Fruit fly (Drosophila melanogaster) whole organism, embryonic: ENCODE measurements around the gene CG13924.

ENCODE experiments used
- Asciz ChIP-seq: fragments of 200-800 bp; sonication (Bioruptor generic); optimal IDR thresholded peaks from 2 replicates; lab custom pipeline; 2017; ENCODE audit warnings: missing biosample characterization, mild to moderate bottlenecking, missing genetic modification characterization, missing genetic modification reagents
- CG10274 ChIP-seq: fragments of 200-800 bp; sonication (Bioruptor generic); optimal IDR thresholded peaks from 3 replicates; lab custom pipeline; 2017; ENCODE audit warnings: missing biosample characterization, mild to moderate bottlenecking, missing genetic modification characterization
- CG11696 ChIP-seq: fragments of 200-800 bp; sonication (Bioruptor generic); IDR thresholded peaks from 2 replicates; pipeline ENCODE4 v1.3.6; 2022; ENCODE audit warnings: missing biosample characterization, missing genetic modification characterization
- CG12219 ChIP-seq: fragments of 200-800 bp; sonication (Bioruptor generic); optimal IDR thresholded peaks from 3 replicates; lab custom pipeline; 2018; ENCODE audit warnings: missing biosample characterization, mild to moderate bottlenecking, missing genetic modification characterization
- CG1233 ChIP-seq: fragments of 200-800 bp; sonication (Bioruptor generic); optimal IDR thresholded peaks from 4 replicates; lab custom pipeline; 2018; ENCODE audit warnings: missing biosample characterization, mild to moderate bottlenecking, missing genetic modification characterization
- CG13775 ChIP-seq: fragments of 200-800 bp; sonication (Bioruptor generic); optimal IDR thresholded peaks from 3 replicates; lab custom pipeline; 2017; ENCODE audit warnings: missing biosample characterization, mild to moderate bottlenecking, missing genetic modification characterization
- CG14860 ChIP-seq: fragments of 200-800 bp; sonication (Bioruptor generic); IDR thresholded peaks from 3 replicates; pipeline ENCODE4 v1.3.6; 2022; ENCODE audit warnings: missing biosample characterization, missing genetic modification characterization; ENCODE audit not compliant: partially characterized antibody
- CG16815 ChIP-seq: fragments of 200-800 bp; sonication (Bioruptor generic); optimal IDR thresholded peaks from 3 replicates; lab custom pipeline; 2017; ENCODE audit warnings: missing biosample characterization, mild to moderate bottlenecking, missing genetic modification characterization
- CG18764 ChIP-seq: fragments of 200-800 bp; sonication (Bioruptor generic); optimal IDR thresholded peaks from 3 replicates; lab custom pipeline; 2016; ENCODE audit warnings: missing biosample characterization, missing genetic modification characterization
- CG31224 ChIP-seq: fragments of 200-800 bp; sonication (Bioruptor generic); IDR thresholded peaks from 2 replicates; pipeline ENCODE4 v1.3.6; 2022; ENCODE audit warnings: missing biosample characterization, missing genetic modification characterization
- CG32772 ChIP-seq: fragments of 200-800 bp; sonication (Bioruptor generic); IDR thresholded peaks from 2 replicates; pipeline ENCODE4 v1.3.6; 2022; ENCODE audit warnings: missing biosample characterization, missing genetic modification characterization
- CG3281 ChIP-seq: fragments of 200-800 bp; sonication (Bioruptor generic); optimal IDR thresholded peaks from 3 replicates; lab custom pipeline; 2017; ENCODE audit warnings: missing biosample characterization, mild to moderate bottlenecking, missing genetic modification characterization
- CG6175 ChIP-seq: fragments of 200-800 bp; sonication (Bioruptor generic); IDR thresholded peaks from 3 replicates; pipeline ENCODE4 v1.3.6; 2022; ENCODE audit warnings: missing biosample characterization, missing genetic modification characterization
- CG6272 ChIP-seq: fragments of 200-800 bp; sonication (Bioruptor generic); IDR thresholded peaks from 2 replicates; pipeline ENCODE4 v1.3.6; 2022; ENCODE audit warnings: missing biosample characterization, missing genetic modification characterization
- CG6813 ChIP-seq: fragments of 200-800 bp; sonication (Bioruptor generic); optimal IDR thresholded peaks from 2 replicates; lab custom pipeline; 2017; ENCODE audit warnings: missing biosample characterization, missing genetic modification characterization, mild to moderate bottlenecking, moderate library complexity, missing genetic modification reagents
- CG6854 ChIP-seq: fragments of 200-800 bp; sonication (Bioruptor generic); optimal IDR thresholded peaks from 3 replicates; lab custom pipeline; 2017; ENCODE audit warnings: missing biosample characterization, mild to moderate bottlenecking, missing genetic modification characterization
- CG7271 ChIP-seq: fragments of 200-800 bp; sonication (Bioruptor generic); optimal IDR thresholded peaks from 2 replicates; lab custom pipeline; 2018; ENCODE audit warnings: missing biosample characterization, mild to moderate bottlenecking, missing genetic modification characterization, moderate library complexity
- CG7357 ChIP-seq: fragments of 200-800 bp; sonication (Bioruptor generic); IDR thresholded peaks from 3 replicates; pipeline ENCODE4 v1.3.6; 2022; ENCODE audit warnings: missing biosample characterization, missing genetic modification characterization
- CG7839 ChIP-seq: fragments of 200-800 bp; sonication (Bioruptor generic); optimal IDR thresholded peaks from 3 replicates; lab custom pipeline; 2018; ENCODE audit warnings: missing biosample characterization, mild to moderate bottlenecking, missing genetic modification characterization, moderate library complexity
- CG9437 ChIP-seq: fragments of 200-800 bp; sonication (Bioruptor generic); optimal IDR thresholded peaks from 2 replicates; lab custom pipeline; 2018; ENCODE audit warnings: missing biosample characterization, mild to moderate bottlenecking, missing genetic modification characterization
- CG9876 ChIP-seq: fragments of 200-800 bp; sonication (Bioruptor generic); optimal IDR thresholded peaks from 2 replicates; lab custom pipeline; 2016; ENCODE audit warnings: missing biosample characterization, missing genetic modification characterization
- Dbx ChIP-seq: fragments of 200-800 bp; sonication (Bioruptor generic); IDR thresholded peaks from 3 replicates; pipeline ENCODE4 v1.3.6; 2022; ENCODE audit warnings: missing biosample characterization, missing genetic modification characterization
- Dll ChIP-seq: fragments of 200-800 bp; sonication (Bioruptor generic); IDR thresholded peaks from 4 replicates; pipeline ENCODE4 v1.3.6; 2022; ENCODE audit warnings: missing biosample characterization, missing genetic modification characterization; ENCODE audit not compliant: partially characterized antibody
- E2f1 ChIP-seq: fragments of 200-800 bp; sonication (Bioruptor generic); IDR thresholded peaks from 2 replicates; pipeline ENCODE4 v1.3.6; 2022; ENCODE audit warnings: missing biosample characterization, missing genetic modification characterization
- E2f2 ChIP-seq: fragments of 200-800 bp; sonication (Bioruptor generic); IDR thresholded peaks from 2 replicates; pipeline ENCODE4 v1.3.6; 2022; ENCODE audit warnings: missing biosample characterization, missing genetic modification characterization
- ERR ChIP-seq: fragments of 200-800 bp; sonication (Bioruptor generic); optimal IDR thresholded peaks from 2 replicates; lab custom pipeline; 2016; ENCODE audit warnings: missing biosample characterization, missing genetic modification characterization
- GATAe ChIP-seq: fragments of 200-800 bp; sonication (Bioruptor generic); conservative IDR thresholded peaks from 2 replicates; pipeline ENCODE4 v1.3.6; 2022; ENCODE audit warnings: missing biosample characterization, missing genetic modification characterization
- Hr39 ChIP-seq: fragments of >200 bp; optimal IDR thresholded peaks from 2 replicates; lab custom pipeline; 2017
- Mad ChIP-seq: fragments of 200-800 bp; sonication (Bioruptor generic); optimal IDR thresholded peaks from 2 replicates; lab custom pipeline; 2016; ENCODE audit warnings: missing biosample characterization, missing genetic modification characterization
- Oli ChIP-seq: fragments of 200-800 bp; sonication (Bioruptor generic); optimal IDR thresholded peaks from 2 replicates; lab custom pipeline; 2018; ENCODE audit warnings: missing biosample characterization, mild to moderate bottlenecking, missing genetic modification characterization, moderate library complexity
- Ptx1 ChIP-seq: fragments of 200-800 bp; sonication (Bioruptor generic); IDR thresholded peaks from 2 replicates; pipeline ENCODE4 v1.3.6; 2022; ENCODE audit warnings: missing biosample characterization, missing genetic modification characterization
- Rx ChIP-seq: fragments of 200-800 bp; sonication (Bioruptor generic); IDR thresholded peaks from 2 replicates; pipeline ENCODE4 v1.3.6; 2022; ENCODE audit warnings: missing biosample characterization, missing genetic modification characterization
- Spps ChIP-seq: fragments of 200-800 bp; sonication (Bioruptor generic); optimal IDR thresholded peaks from 2 replicates; lab custom pipeline; 2018; ENCODE audit warnings: missing biosample characterization, mild to moderate bottlenecking, missing genetic modification characterization
- Sry-β ChIP-seq: fragments of 200-800 bp; sonication (Bioruptor generic); optimal IDR thresholded peaks from 2 replicates; lab custom pipeline; 2018; ENCODE audit warnings: missing biosample characterization, mild to moderate bottlenecking, missing genetic modification characterization, moderate library complexity
- Tbp ChIP-seq: fragments of >200 bp; optimal IDR thresholded peaks from 2 replicates; lab custom pipeline; 2018; ENCODE audit warnings: missing biosample characterization, missing genetic modification characterization
- bigmax ChIP-seq: fragments of 200-800 bp; sonication (Bioruptor generic); optimal IDR thresholded peaks from 2 replicates; lab custom pipeline; 2018; ENCODE audit warnings: missing biosample characterization, mild to moderate bottlenecking, missing genetic modification characterization
- bsh ChIP-seq, 2 experiments: fragments of 200-800 bp; sonication (Bioruptor generic); optimal IDR thresholded peaks; 2 replicates each; lab custom pipeline; 2017 to 2018; ENCODE audit warnings: mild to moderate bottlenecking in 2 of 2, missing biosample characterization in 2 of 2, missing genetic modification characterization in 2 of 2, moderate library complexity in 1 of 2
- cas ChIP-seq: fragments of 200-800 bp; sonication (Bioruptor generic); IDR thresholded peaks from 2 replicates; pipeline ENCODE4 v1.3.6; 2022; ENCODE audit warnings: missing biosample characterization, missing genetic modification characterization
- dan ChIP-seq: fragments of 200-800 bp; sonication (Bioruptor generic); IDR thresholded peaks from 2 replicates; pipeline ENCODE4 v1.3.6; 2022; ENCODE audit warnings: missing biosample characterization, missing genetic modification characterization
- dmrt99B ChIP-seq: fragments of 200-800 bp; sonication (Bioruptor generic); optimal IDR thresholded peaks from 2 replicates; lab custom pipeline; 2018; ENCODE audit warnings: missing biosample characterization, mild to moderate bottlenecking, missing genetic modification characterization, moderate library complexity
- gem ChIP-seq: fragments of 200-800 bp; sonication (Bioruptor generic); optimal IDR thresholded peaks from 2 replicates; lab custom pipeline; 2019; ENCODE audit warnings: missing biosample characterization, mild to moderate bottlenecking, missing genetic modification characterization, moderate library complexity
- ham ChIP-seq: fragments of 200-800 bp; sonication (Bioruptor generic); IDR thresholded peaks from 2 replicates; pipeline ENCODE4 v1.3.6; 2022; ENCODE audit warnings: missing biosample characterization, missing genetic modification characterization
- jing ChIP-seq: fragments of 200-800 bp; sonication (Bioruptor generic); optimal IDR thresholded peaks from 2 replicates; lab custom pipeline; 2018; ENCODE audit warnings: missing biosample characterization, mild to moderate bottlenecking, missing genetic modification characterization
- lab ChIP-seq: fragments of 200-800 bp; sonication (Bioruptor generic); optimal IDR thresholded peaks from 3 replicates; lab custom pipeline; 2017; ENCODE audit warnings: missing biosample characterization, missing genetic modification characterization, mild to moderate bottlenecking, moderate library complexity, missing genetic modification reagents
- pzg ChIP-seq: fragments of 200-800 bp; sonication (Bioruptor generic); optimal IDR thresholded peaks from 3 replicates; lab custom pipeline; 2018; ENCODE audit warnings: missing biosample characterization, mild to moderate bottlenecking, missing genetic modification characterization, moderate library complexity
- ranshi ChIP-seq: fragments of 200-800 bp; sonication (Bioruptor generic); IDR thresholded peaks from 2 replicates; pipeline ENCODE4 v1.3.6; 2022; ENCODE audit warnings: missing biosample characterization, missing genetic modification characterization
- scrt ChIP-seq: fragments of 200-800 bp; sonication (Bioruptor generic); optimal IDR thresholded peaks from 2 replicates; lab custom pipeline; 2018; ENCODE audit warnings: missing biosample characterization, mild to moderate bottlenecking, missing genetic modification characterization, moderate library complexity
- sna ChIP-seq: fragments of 200-800 bp; sonication (Bioruptor generic); IDR thresholded peaks from 2 replicates; pipeline ENCODE4 v1.3.6; 2022; ENCODE audit warnings: missing biosample characterization, missing genetic modification characterization; ENCODE audit not compliant: partially characterized antibody
- twi ChIP-seq: fragments of 200-800 bp; optimal IDR thresholded peaks from 2 replicates; lab custom pipeline; 2019; ENCODE audit warnings: missing biosample characterization, mild to moderate bottlenecking, missing genetic modification characterization, moderate library complexity
- unpg ChIP-seq: fragments of 200-800 bp; sonication (Bioruptor generic); optimal IDR thresholded peaks from 3 replicates; lab custom pipeline; 2018; ENCODE audit warnings: missing biosample characterization, mild to moderate bottlenecking, missing genetic modification characterization, moderate library complexity
- vvl ChIP-seq: fragments of 200-800 bp; sonication (Bioruptor generic); IDR thresholded peaks from 2 replicates; pipeline ENCODE4 v1.3.6; 2022; ENCODE audit warnings: missing biosample characterization, missing genetic modification characterization

The CG13924 gene

dm6 chr3L:1880692-1881091, 10.9 kb downstream of the CG13924 start (continued):
- TF ChIP-seq CG6854 (GFP tag; lab: Kevin White, UChicago) = no peak
- TF ChIP-seq CG31224 = peak; percentile 55; the same call in 1 of the 2 replicates
- TF ChIP-seq E2f1 (GFP tag; lab: Robert Waterston, UW) = 0 out of 2 replicates have a peak, but pooled peaks have one; percentile 21
- no peak for TF ChIP-seq Asciz
- no peak for TF ChIP-seq pzg
- TF ChIP-seq sna = no peak
- TF ChIP-seq CG10274 = no peak
- peak; percentile 19 for TF ChIP-seq CG6813 (GFP tag; lab: Kevin White, UChicago)
- no peak for TF ChIP-seq unpg (GFP tag; lab: Kevin White, UChicago)
- TF ChIP-seq ham (GFP tag; lab: Robert Waterston, UW) = no peak
- TF ChIP-seq CG6175 (GFP tag; lab: Robert Waterston, UW) = no peak
- TF ChIP-seq CG11696 = peak; percentile 63; the same call in 1 of the 2 replicates
- no peak for TF ChIP-seq Tbp (GFP tag; lab: Kevin White, UChicago)
- no peak for TF ChIP-seq CG14860 (GFP tag; lab: Robert Waterston, UW)
- peak; percentile 72 for TF ChIP-seq ranshi
- TF ChIP-seq CG18764 (GFP tag; lab: Kevin White, UChicago) = no peak
- no peak for TF ChIP-seq Mad (GFP tag; lab: Kevin White, UChicago)
- TF ChIP-seq Sry-β (GFP tag; lab: Kevin White, UChicago) = no peak
- TF ChIP-seq ERR (GFP tag; lab: Kevin White, UChicago) = no peak
- peak; percentile 66 for TF ChIP-seq lab (GFP tag; lab: Kevin White, UChicago)
- TF ChIP-seq GATAe = 0 out of 2 replicates have a peak, but pooled peaks have one; percentile 29
- TF ChIP-seq Oli (tag; lab: Kevin White, UChicago) = no peak
- no peak for TF ChIP-seq cas (GFP tag; lab: Robert Waterston, UW)
- no peak for TF ChIP-seq CG12219 (GFP tag; lab: Kevin White, UChicago)
- TF ChIP-seq bsh (GFP tag; optimal IDR thresholded peaks at IDR 0.05; lab: Kevin White, UChicago) = no peak
- TF ChIP-seq Hr39 (lab: Kevin White, UChicago) = no peak
- peak; percentile 41 for TF ChIP-seq CG7839 (tag; lab: Kevin White, UChicago)
- no peak for TF ChIP-seq CG7271 (tag; lab: Kevin White, UChicago)
- TF ChIP-seq CG3281 (GFP tag; lab: Kevin White, UChicago) = peak; percentile 35
- peak; percentile 68 for TF ChIP-seq Dbx (GFP tag; lab: Robert Waterston, UW)
- TF ChIP-seq Dll = no peak
- peak; percentile 25 for TF ChIP-seq dmrt99B (tag; lab: Kevin White, UChicago)
- peak; percentile 62 for TF ChIP-seq Ptx1
- TF ChIP-seq Spps (tag; lab: Kevin White, UChicago) = no peak
- peak; percentile 80 for TF ChIP-seq vvl (GFP tag; lab: Robert Waterston, UW)
- no peak for TF ChIP-seq CG16815
- TF ChIP-seq Rx = 0 out of 2 replicates have a peak, but pooled peaks have one; percentile 49
- TF ChIP-seq scrt (GFP tag; lab: Kevin White, UChicago) = no peak
- no peak for TF ChIP-seq CG13775 (GFP tag; lab: Kevin White, UChicago)
- TF ChIP-seq gem (tag; lab: Kevin White, UChicago) = no peak
- no peak for TF ChIP-seq CG9876 (GFP tag; lab: Kevin White, UChicago)
- TF ChIP-seq CG7357 (GFP tag; lab: Robert Waterston, UW) = 0 out of 3 replicates have a peak, but pooled peaks have one; percentile 34
- TF ChIP-seq CG9437 (GFP tag; lab: Kevin White, UChicago) = no peak
- TF ChIP-seq twi (tag; lab: Kevin White, UChicago) = no peak
- TF ChIP-seq E2f2 (GFP tag; lab: Robert Waterston, UW) = peak; percentile 14; the same call in 1 of the 2 replicates
- no peak for TF ChIP-seq CG1233 (GFP tag; lab: Kevin White, UChicago)
- no peak for TF ChIP-seq bigmax (GFP tag; lab: Kevin White, UChicago)
- TF ChIP-seq CG6272 (GFP tag; lab: Robert Waterston, UW) = no peak
- TF ChIP-seq CG32772 (GFP tag; lab: Robert Waterston, UW) = 0 out of 2 replicates have a peak, but pooled peaks have one; percentile 37
- TF ChIP-seq jing (GFP tag; lab: Kevin White, UChicago) = no peak
- no peak for TF ChIP-seq dan
